Worm (Caenorhabditis elegans) whole organism, young adult: ENCODE data around the gene H01M10.1.

Source experiments
- F23B12.7 ChIP-seq: sonication (generic microtip); optimal IDR thresholded peaks from 2 replicates; lab custom pipeline; 2017; ENCODE audit warnings: missing genetic modification characterization, mild to moderate bottlenecking, missing compliant biosample characterization, antibody characterized with exemption, moderate library complexity; ENCODE audit not compliant: insufficient read depth
- atf-7 ChIP-seq: sonication (generic microtip); optimal IDR thresholded peaks from 2 replicates; lab custom pipeline; 2017; ENCODE audit warnings: mild to moderate bottlenecking, missing genetic modification characterization, missing compliant biosample characterization
- nfya-1 ChIP-seq: sonication (generic microtip); optimal IDR thresholded peaks from 2 replicates; lab custom pipeline; 2017; ENCODE audit warnings: antibody characterized with exemption, missing compliant biosample characterization, missing genetic modification characterization, borderline replicate concordance; ENCODE audit not compliant: insufficient read depth
- pha-4 ChIP-seq: fragments of 150-350 bp; sonication (generic microtip); optimal IDR thresholded peaks from 2 replicates; lab custom pipeline; 2014; ENCODE audit warnings: missing biosample characterization, missing genetic modification reagents, missing genetic modification characterization
- sptf-2 ChIP-seq: fragments of 200-800 bp; sonication (Bioruptor generic); optimal IDR thresholded peaks from 2 replicates; lab custom pipeline; 2018; ENCODE audit warnings: mild to moderate bottlenecking, missing genetic modification characterization, missing compliant biosample characterization
- unc-62 ChIP-seq: fragments of 150-350 bp; optimal IDR thresholded peaks from 2 replicates; lab custom pipeline; 2014; ENCODE audit warnings: missing biosample characterization, missing genetic modification reagents, missing genetic modification characterization

- TF ChIP-seq atf-7 (tag; lab: Kevin White, UChicago) (no peak), sptf-2 (GFP tag; lab: Kevin White, UChicago) (no peak), F23B12.7 (tag; lab: Kevin White, UChicago) (no peak), unc-62 (GFP tag; lab: Kevin White, UChicago) (no peak), nfya-1 (tag; lab: Kevin White, UChicago) (no peak), pha-4 (tag; lab: Kevin White, UChicago) (no peak)
Measured at ce11 chrX:2591586-2592000, 11.2 kb upstream of the H01M10.1 start.
